Worm (Caenorhabditis elegans) whole organism, L4 larva: Measurements from ENCODE around the gene ZK1290.1.

Experiments used
- F26F4.8 ChIP-seq: fragments of 200-800 bp; sonication (Bioruptor generic); conservative IDR thresholded peaks from 2 replicates; pipeline ENCODE4 v1.3.6; 2022; ENCODE audit warnings: missing genetic modification characterization, missing compliant biosample characterization
- F37D6.2 ChIP-seq: sonication (generic microtip); optimal IDR thresholded peaks from 2 replicates; lab custom pipeline; 2016; ENCODE audit warnings: mild to moderate bottlenecking, missing genetic modification characterization, missing compliant biosample characterization
- R02D3.7 ChIP-seq: fragments of 150-350 bp; sonication (generic microtip); optimal IDR thresholded peaks from 3 replicates; lab custom pipeline; 2014; ENCODE audit warnings: missing biosample characterization, missing genetic modification characterization
- T20F7.1 ChIP-seq: fragments of 200-800 bp; sonication (Bioruptor generic); optimal IDR thresholded peaks from 2 replicates; lab custom pipeline; 2018; ENCODE audit warnings: mild to moderate bottlenecking, missing genetic modification characterization, missing compliant biosample characterization
- T26A8.4 ChIP-seq: fragments of 200-800 bp; sonication (Bioruptor generic); IDR thresholded peaks from 2 replicates; pipeline ENCODE4 v1.3.6; 2022; ENCODE audit warnings: missing genetic modification characterization, missing compliant biosample characterization
- Y48G9A.11 ChIP-seq: fragments of 200-800 bp; sonication (Bioruptor generic); IDR thresholded peaks from 2 replicates; pipeline ENCODE4 v1.3.6; 2022; ENCODE audit warnings: missing genetic modification reagents, missing genetic modification characterization, missing compliant biosample characterization
- aha-1 ChIP-seq: fragments of 150-350 bp; peaks from one replicate; lab custom pipeline; 2014; ENCODE audit warnings: missing biosample characterization, missing genetic modification characterization
- ama-1 ChIP-seq: fragments of 150-350 bp; optimal IDR thresholded peaks from 2 replicates; lab custom pipeline; 2014; ENCODE audit warnings: inconsistent platforms, mixed read lengths
- ceh-20 ChIP-seq: fragments of 200-800 bp; sonication (Bioruptor generic); IDR thresholded peaks from 2 replicates; pipeline ENCODE4 v1.3.6; 2022; ENCODE audit warnings: missing genetic modification reagents, missing genetic modification characterization, missing compliant biosample characterization
- ceh-62 ChIP-seq: sonication (generic microtip); optimal IDR thresholded peaks from 2 replicates; lab custom pipeline; 2017; ENCODE audit warnings: missing biosample characterization, missing genetic modification characterization
- ces-1 ChIP-seq: fragments of 150-350 bp; sonication (generic microtip); optimal IDR thresholded peaks from 4 replicates; lab custom pipeline; 2014; ENCODE audit warnings: missing biosample characterization, missing genetic modification reagents, missing genetic modification characterization
- cey-2 ChIP-seq: sonication (generic microtip); optimal IDR thresholded peaks from 3 replicates; lab custom pipeline; 2017; ENCODE audit warnings: missing genetic modification characterization, mild to moderate bottlenecking, missing compliant biosample characterization, antibody characterized with exemption, borderline replicate concordance; ENCODE audit not compliant: insufficient read depth
- daf-16 ChIP-seq, 3 experiments: sonication (generic microtip); optimal IDR thresholded peaks; 2 replicates each; lab custom pipeline; 2016 to 2017; ENCODE audit warnings: missing genetic modification characterization in 3 of 3, missing genetic modification reagents in 3 of 3, mild to moderate bottlenecking in 2 of 3, missing compliant biosample characterization in 2 of 3, missing biosample characterization in 1 of 3, moderate library complexity in 1 of 3
- dmd-6 ChIP-seq: fragments of 200-800 bp; sonication (Bioruptor generic); IDR thresholded peaks from 2 replicates; pipeline ENCODE4 v1.3.6; 2022; ENCODE audit warnings: missing genetic modification reagents, missing genetic modification characterization, missing compliant biosample characterization
- dpl-1 ChIP-seq: fragments of 150-350 bp; optimal IDR thresholded peaks from 2 replicates; lab custom pipeline; 2014; ENCODE audit warnings: missing biosample characterization, missing genetic modification reagents, missing genetic modification characterization
- dve-1 ChIP-seq: sonication (generic microtip); optimal IDR thresholded peaks from 2 replicates; lab custom pipeline; 2017; ENCODE audit warnings: antibody characterized with exemption, mild to moderate bottlenecking, missing genetic modification characterization, missing compliant biosample characterization; ENCODE audit not compliant: insufficient read depth
- egl-27 ChIP-seq: sonication (generic microtip); optimal IDR thresholded peaks from 3 replicates; lab custom pipeline; 2017; ENCODE audit warnings: missing biosample characterization, missing genetic modification reagents, missing genetic modification characterization
- fkh-10 ChIP-seq: fragments of 150-350 bp; optimal IDR thresholded peaks from 2 replicates; lab custom pipeline; 2014; ENCODE audit warnings: missing biosample characterization, missing genetic modification reagents, missing genetic modification characterization
- fos-1 ChIP-seq: fragments of 150-350 bp; optimal IDR thresholded peaks from 2 replicates; lab custom pipeline; 2014; ENCODE audit warnings: missing biosample characterization, missing genetic modification characterization
- gei-8 ChIP-seq: fragments of 200-800 bp; sonication (Bioruptor generic); optimal IDR thresholded peaks from 2 replicates; lab custom pipeline; 2018; ENCODE audit warnings: mild to moderate bottlenecking, missing genetic modification characterization, missing compliant biosample characterization
- hlh-11 ChIP-seq: fragments of 200-800 bp; sonication (Bioruptor generic); optimal IDR thresholded peaks from 2 replicates; lab custom pipeline; 2018; ENCODE audit warnings: mild to moderate bottlenecking, missing genetic modification characterization, missing compliant biosample characterization
- hlh-30 ChIP-seq: sonication (generic microtip); optimal IDR thresholded peaks from 2 replicates; lab custom pipeline; 2017; ENCODE audit warnings: antibody characterized with exemption, mild to moderate bottlenecking, missing genetic modification characterization, missing compliant biosample characterization; ENCODE audit not compliant: insufficient read depth
- lin-1 ChIP-seq: fragments of 200-800 bp; sonication (Bioruptor generic); IDR thresholded peaks from 2 replicates; pipeline ENCODE4 v1.3.6; 2022; ENCODE audit warnings: missing genetic modification reagents, missing genetic modification characterization, missing compliant biosample characterization
- lin-29 ChIP-seq: fragments of 200-800 bp; sonication (Bioruptor generic); IDR thresholded peaks from 2 replicates; pipeline ENCODE4 v1.3.6; 2022; ENCODE audit warnings: missing genetic modification reagents, missing genetic modification characterization, missing compliant biosample characterization
- mdl-1 ChIP-seq, 2 experiments: fragments of 150-350 bp in 1 of 2; sonication (generic microtip) in 1 of 2; optimal IDR thresholded peaks; 2 replicates each; lab custom pipeline; 2014 to 2017; ENCODE audit warnings: missing biosample characterization in 2 of 2, missing genetic modification characterization in 2 of 2
- mdt-29 ChIP-seq: fragments of 200-800 bp; sonication (Bioruptor generic); IDR thresholded peaks from 2 replicates; pipeline ENCODE4 v1.3.6; 2022; ENCODE audit warnings: missing genetic modification reagents, missing genetic modification characterization, missing compliant biosample characterization
- mxl-2 ChIP-seq: fragments of 200-800 bp; sonication (Bioruptor generic); conservative IDR thresholded peaks from 2 replicates; pipeline ENCODE4 v1.3.6; 2022; ENCODE audit warnings: missing genetic modification reagents, missing genetic modification characterization, missing compliant biosample characterization
- mxl-3 ChIP-seq: fragments of 200-800 bp; sonication (Bioruptor generic); optimal IDR thresholded peaks from 2 replicates; lab custom pipeline; 2018; ENCODE audit warnings: mild to moderate bottlenecking, missing genetic modification characterization, missing compliant biosample characterization
- nhr-102 ChIP-seq: sonication (generic microtip); optimal IDR thresholded peaks from 2 replicates; lab custom pipeline; 2016; ENCODE audit warnings: mild to moderate bottlenecking, missing genetic modification characterization, moderate library complexity, missing compliant biosample characterization
- nhr-111 ChIP-seq: fragments of 200-800 bp; sonication (Bioruptor generic); optimal IDR thresholded peaks from 2 replicates; lab custom pipeline; 2018; ENCODE audit warnings: mild to moderate bottlenecking, missing genetic modification characterization, missing compliant biosample characterization
- nhr-237 ChIP-seq: sonication (generic microtip); optimal IDR thresholded peaks from 2 replicates; lab custom pipeline; 2017; ENCODE audit warnings: missing biosample characterization, missing genetic modification characterization
- nhr-28 ChIP-seq: fragments of 150-350 bp; optimal IDR thresholded peaks from 2 replicates; lab custom pipeline; 2014; ENCODE audit warnings: missing biosample characterization, missing genetic modification characterization
- nhr-41 ChIP-seq: fragments of 200-800 bp; sonication (Bioruptor generic); IDR thresholded peaks from 2 replicates; pipeline ENCODE4 v1.3.6; 2022; ENCODE audit warnings: missing genetic modification reagents, missing genetic modification characterization, missing compliant biosample characterization
- nhr-48 ChIP-seq: sonication (generic microtip); optimal IDR thresholded peaks from 2 replicates; lab custom pipeline; 2016; ENCODE audit warnings: mild to moderate bottlenecking, missing genetic modification characterization, missing compliant biosample characterization
- nhr-6 ChIP-seq: fragments of 150-350 bp; optimal IDR thresholded peaks from 2 replicates; lab custom pipeline; 2014; ENCODE audit warnings: missing biosample characterization, missing genetic modification characterization
- nhr-76 ChIP-seq: fragments of 150-350 bp; optimal IDR thresholded peaks from 2 replicates; lab custom pipeline; 2014; ENCODE audit warnings: missing biosample characterization, missing genetic modification characterization
- nhr-77 ChIP-seq: fragments of 150-350 bp; optimal IDR thresholded peaks from 2 replicates; lab custom pipeline; 2014; ENCODE audit warnings: missing biosample characterization, missing genetic modification characterization
- php-3 ChIP-seq: fragments of 200-800 bp; sonication (Bioruptor generic); IDR thresholded peaks from 2 replicates; pipeline ENCODE4 v1.3.6; 2022; ENCODE audit warnings: missing genetic modification reagents, missing genetic modification characterization, missing compliant biosample characterization
- saeg-2 ChIP-seq: fragments of 200-800 bp; sonication (Bioruptor generic); IDR thresholded peaks from 2 replicates; pipeline ENCODE4 v1.3.6; 2022; ENCODE audit warnings: missing genetic modification reagents, missing genetic modification characterization, missing compliant biosample characterization
- set-16 ChIP-seq: fragments of 200-800 bp; sonication (Bioruptor generic); IDR thresholded peaks from 2 replicates; pipeline ENCODE4 v1.3.6; 2022; ENCODE audit warnings: missing genetic modification reagents, missing genetic modification characterization, missing compliant biosample characterization
- skn-1 ChIP-seq: fragments of 150-350 bp; optimal IDR thresholded peaks from 2 replicates; lab custom pipeline; 2014; ENCODE audit warnings: missing biosample characterization, missing genetic modification characterization
- spr-3 ChIP-seq: fragments of 200-800 bp; sonication (Bioruptor generic); optimal IDR thresholded peaks from 2 replicates; lab custom pipeline; 2018; ENCODE audit warnings: mild to moderate bottlenecking, missing genetic modification characterization, missing compliant biosample characterization
- tra-1 ChIP-seq: fragments of 200-800 bp; sonication (Bioruptor generic); IDR thresholded peaks from 2 replicates; pipeline ENCODE4 v1.3.6; 2022; ENCODE audit warnings: missing genetic modification reagents, missing genetic modification characterization, missing compliant biosample characterization
- unc-62 ChIP-seq, 3 experiments: fragments of 150-350 bp in 1 of 3; sonication (generic microtip); optimal IDR thresholded peaks in 2 of 3; peaks in 1 of 3; 1 replicate in 1 of 3; 2 replicates in 2 of 3; lab custom pipeline; 2014 to 2017; ENCODE audit warnings: missing biosample characterization in 3 of 3, missing genetic modification characterization in 3 of 3, missing genetic modification reagents in 3 of 3, missing genotype in 1 of 3
- zfp-3 ChIP-seq: fragments of 200-800 bp; sonication (Bioruptor generic); conservative IDR thresholded peaks from 2 replicates; pipeline ENCODE4 v1.3.6; 2022; ENCODE audit warnings: missing genetic modification reagents, missing genetic modification characterization, missing compliant biosample characterization

ZK1290.1 gene

DNA sequence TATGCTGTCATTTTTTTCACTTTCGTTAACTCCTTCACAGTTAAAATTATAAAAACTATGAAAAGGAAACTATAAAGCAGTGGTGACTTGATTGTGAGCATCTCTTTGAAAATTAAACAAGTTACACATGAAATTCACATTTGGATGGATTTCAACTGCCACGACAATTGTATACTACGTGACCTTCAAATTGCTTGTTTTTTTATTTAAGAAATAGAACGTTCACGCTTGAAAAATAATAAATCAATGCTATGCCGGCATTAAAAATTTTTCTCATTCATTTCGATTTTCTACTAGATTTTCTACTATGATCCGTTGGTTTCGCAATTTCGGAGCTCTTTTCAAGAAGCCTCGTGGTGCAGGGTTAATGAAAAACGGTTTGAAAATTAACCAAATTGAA, 36.1 kb upstream of the ZK1290.1 start, which contains the start of the genes ZK1290.7 and rnh-1.1:
Gene ZK1290.7 (minus strand): TSS at position 101 of the 400 bp plus-strand sequence.
Gene rnh-1.1 (plus strand): TSS at position 281 of the 400 bp plus-strand sequence.
- TF ChIP-seq skn-1: no peak
- TF ChIP-seq unc-62 (GFP tag; optimal IDR thresholded peaks at IDR 0.05 in 1 of 2; lab: Kevin White, UChicago): peak in 1 of 2 experiments; percentile 40
- no peak for TF ChIP-seq unc-62 (tag; optimal IDR thresholded peaks at IDR 0.05; lab: Kevin White, UChicago)

ce11 chrII:7528210-7528609, 33.4 kb upstream of the ZK1290.1 start:
- TF ChIP-seq ceh-20 (peak; percentile 61), R02D3.7 (tag; lab: Kevin White, UChicago) (no peak), tra-1 (GFP tag; lab: Robert Waterston, UW) (peak; percentile 91), nhr-76 (tag; lab: Kevin White, UChicago) (no peak), egl-27 (tag; lab: Kevin White, UChicago) (no peak), nhr-28 (tag; lab: Kevin White, UChicago) (peak; percentile 74), mxl-3 (GFP tag; lab: Kevin White, UChicago) (peak; percentile 78), fos-1 (no peak), zfp-3 (peak; percentile 64; the same call in 1 of the 2 replicates), hlh-30 (tag; lab: Kevin White, UChicago) (peak; percentile 97), mdl-1 (tag; optimal IDR thresholded peaks at IDR 0.05; lab: Kevin White, UChicago) (peak in 1 of 2 experiments; percentile 79), Y48G9A.11 (no peak), set-16 (no peak), nhr-111 (GFP tag; lab: Kevin White, UChicago) (no peak), nhr-41 (GFP tag; lab: Robert Waterston, UW) (peak; percentile 76; the same call in 1 of the 2 replicates), nhr-48 (tag; lab: Kevin White, UChicago) (peak; percentile 94), F26F4.8 (no peak), dve-1 (tag; lab: Kevin White, UChicago) (peak; percentile 93), F37D6.2 (tag; lab: Kevin White, UChicago) (no peak), nhr-6 (peak; percentile 53), ama-1 (lab: Kevin White, UChicago) (no peak), saeg-2 (GFP tag; lab: Robert Waterston, UW) (0 out of 2 replicates have a peak, but pooled peaks have one; percentile 57), T20F7.1 (peak; percentile 78), cey-2 (tag; lab: Kevin White, UChicago) (peak; percentile 81), fkh-10 (GFP tag; lab: Kevin White, UChicago) (no peak), dmd-6 (GFP tag; lab: Robert Waterston, UW) (peak; percentile 99), ces-1 (GFP tag; lab: Kevin White, UChicago) (no peak), T26A8.4 (GFP tag; lab: Robert Waterston, UW) (no peak), mdt-29 (GFP tag; lab: Robert Waterston, UW) (peak; percentile 86), gei-8 (GFP tag; lab: Kevin White, UChicago) (no peak), daf-16 (GFP tag; optimal IDR thresholded peaks at IDR 0.05; lab: Kevin White, UChicago) (peak in 1 of 2 experiments; percentile 47), daf-16 (tag; optimal IDR thresholded peaks at IDR 0.05; lab: Kevin White, UChicago) (peak; percentile 86), php-3 (GFP tag; lab: Robert Waterston, UW) (peak; percentile 90), nhr-237 (tag; lab: Kevin White, UChicago) (no peak), spr-3 (GFP tag; lab: Kevin White, UChicago) (no peak), lin-1 (peak; percentile 89), aha-1 (tag; lab: Kevin White, UChicago) (peak; percentile 98), nhr-77 (tag; lab: Kevin White, UChicago) (peak; percentile 52), dpl-1 (GFP tag; lab: Kevin White, UChicago) (peak; percentile 33), mxl-2 (GFP tag; lab: Robert Waterston, UW) (peak; percentile 97), lin-29 (no peak), unc-62 (GFP tag; optimal IDR thresholded peaks at IDR 0.05 in 1 of 2; lab: Kevin White, UChicago) (peak in 1 of 2 experiments; percentile 4), unc-62 (tag; optimal IDR thresholded peaks at IDR 0.05; lab: Kevin White, UChicago) (no peak), hlh-11 (tag; lab: Kevin White, UChicago) (peak; percentile 96), ceh-62 (tag; lab: Kevin White, UChicago) (no peak), nhr-102 (tag; lab: Kevin White, UChicago) (no peak)
